Worm (Caenorhabditis elegans) whole organism, L3 larva: ENCODE data around the gene srt-31.

Experiments used
- ZK546.5 ChIP-seq: sonication (generic microtip); optimal IDR thresholded peaks from 2 replicates; lab custom pipeline; 2017; ENCODE audit warnings: missing biosample characterization, missing genetic modification characterization
- aly-2 ChIP-seq: fragments of 150-350 bp; optimal IDR thresholded peaks from 2 replicates; lab custom pipeline; 2014; ENCODE audit warnings: missing biosample characterization, missing genetic modification characterization
- ama-1 ChIP-seq: fragments of 150-350 bp; optimal IDR thresholded peaks from 2 replicates; lab custom pipeline; 2018
- ceh-16 ChIP-seq: sonication (generic microtip); optimal IDR thresholded peaks from 2 replicates; lab custom pipeline; 2017; ENCODE audit warnings: missing biosample characterization, missing genetic modification characterization
- ceh-28 ChIP-seq: fragments of 150-350 bp; optimal IDR thresholded peaks from 2 replicates; lab custom pipeline; 2014; ENCODE audit warnings: missing biosample characterization, missing genetic modification reagents, missing genetic modification characterization
- ceh-82 ChIP-seq: fragments of 150-350 bp; optimal IDR thresholded peaks from 2 replicates; lab custom pipeline; 2014; ENCODE audit warnings: missing biosample characterization, missing genetic modification characterization
- ceh-9 ChIP-seq: sonication (generic microtip); optimal IDR thresholded peaks from 2 replicates; lab custom pipeline; 2018; ENCODE audit warnings: missing biosample characterization, missing genetic modification characterization
- daf-12 ChIP-seq: fragments of 150-350 bp; optimal IDR thresholded peaks from 2 replicates; lab custom pipeline; 2014; ENCODE audit warnings: missing biosample characterization, missing genetic modification reagents, missing genetic modification characterization
- egl-5 ChIP-seq: fragments of 150-350 bp; optimal IDR thresholded peaks from 2 replicates; lab custom pipeline; 2017; ENCODE audit warnings: missing biosample characterization, missing genetic modification reagents, missing genetic modification characterization, inconsistent platforms
- elt-1 ChIP-seq: fragments of 150-350 bp; optimal IDR thresholded peaks from 2 replicates; lab custom pipeline; 2014; ENCODE audit warnings: missing biosample characterization, missing genetic modification characterization
- elt-2 ChIP-seq: sonication (generic microtip); optimal IDR thresholded peaks from 2 replicates; lab custom pipeline; 2016; ENCODE audit warnings: missing genetic modification reagents, mild to moderate bottlenecking, missing genetic modification characterization, missing compliant biosample characterization
- elt-3 ChIP-seq, 3 experiments: fragments of 150-350 bp in 1 of 3; sonication (generic microtip) in 2 of 3; optimal IDR thresholded peaks; 2 replicates in 2 of 3; 4 replicates in 1 of 3; lab custom pipeline; 2014 to 2017; ENCODE audit warnings: missing biosample characterization in 3 of 3, missing genetic modification characterization in 3 of 3
- fkh-10 ChIP-seq: sonication (generic microtip); optimal IDR thresholded peaks from 2 replicates; lab custom pipeline; 2017; ENCODE audit warnings: missing biosample characterization, missing genetic modification reagents, missing genetic modification characterization
- fkh-2 ChIP-seq: fragments of 150-350 bp; optimal IDR thresholded peaks from 2 replicates; lab custom pipeline; 2014; ENCODE audit warnings: missing biosample characterization, missing genetic modification reagents, missing genetic modification characterization
- fos-1 ChIP-seq: fragments of 150-350 bp; optimal IDR thresholded peaks from 2 replicates; lab custom pipeline; 2014; ENCODE audit warnings: missing biosample characterization, missing genetic modification characterization
- hmg-11 ChIP-seq: sonication (generic microtip); optimal IDR thresholded peaks from 2 replicates; lab custom pipeline; 2016; ENCODE audit warnings: missing genetic modification characterization, missing compliant biosample characterization
- jun-1 ChIP-seq: fragments of 150-350 bp; optimal IDR thresholded peaks from 2 replicates; lab custom pipeline; 2014; ENCODE audit warnings: missing biosample characterization, missing genetic modification reagents, missing genetic modification characterization
- lin-15B ChIP-seq: fragments of 150-350 bp; optimal IDR thresholded peaks from 2 replicates; lab custom pipeline; 2014; ENCODE audit warnings: missing biosample characterization, missing genetic modification characterization
- mdl-1 ChIP-seq: fragments of 150-350 bp; optimal IDR thresholded peaks from 2 replicates; lab custom pipeline; 2014; ENCODE audit warnings: missing biosample characterization, missing genetic modification characterization
- nfya-1 ChIP-seq: sonication (generic microtip); optimal IDR thresholded peaks from 2 replicates; lab custom pipeline; 2017; ENCODE audit warnings: missing genetic modification characterization, mild to moderate bottlenecking, missing compliant biosample characterization, antibody characterized with exemption, moderate library complexity; ENCODE audit not compliant: insufficient read depth
- nhr-12 ChIP-seq: fragments of 150-350 bp; optimal IDR thresholded peaks from 2 replicates; lab custom pipeline; 2014; ENCODE audit warnings: missing biosample characterization, missing genetic modification characterization
- nhr-23 ChIP-seq: fragments of 150-350 bp; optimal IDR thresholded peaks from 2 replicates; lab custom pipeline; 2014; ENCODE audit warnings: missing biosample characterization, missing genetic modification reagents, missing genetic modification characterization
- nhr-25 ChIP-seq: sonication (generic microtip); optimal IDR thresholded peaks from 2 replicates; lab custom pipeline; 2017; ENCODE audit warnings: missing biosample characterization, missing genetic modification characterization
- nhr-28 ChIP-seq: fragments of 150-350 bp; optimal IDR thresholded peaks from 2 replicates; lab custom pipeline; 2014; ENCODE audit warnings: missing biosample characterization, missing genetic modification characterization
- nhr-67 ChIP-seq: fragments of 150-350 bp; optimal IDR thresholded peaks from 2 replicates; lab custom pipeline; 2014; ENCODE audit warnings: missing biosample characterization, missing genetic modification characterization
- nhr-76 ChIP-seq: fragments of 150-350 bp; sonication (generic microtip); optimal IDR thresholded peaks from 5 replicates; lab custom pipeline; 2014; ENCODE audit warnings: missing biosample characterization, missing genetic modification characterization
- nhr-77 ChIP-seq: fragments of 150-350 bp; optimal IDR thresholded peaks from 2 replicates; lab custom pipeline; 2014; ENCODE audit warnings: missing biosample characterization, missing genetic modification characterization
- pha-4 ChIP-seq: fragments of 150-350 bp; optimal IDR thresholded peaks from 2 replicates; lab custom pipeline; 2014; ENCODE audit warnings: missing biosample characterization, missing genetic modification reagents, missing genetic modification characterization
- pqm-1 ChIP-seq: fragments of 150-350 bp; optimal IDR thresholded peaks from 2 replicates; lab custom pipeline; 2017; ENCODE audit warnings: missing biosample characterization, missing genetic modification characterization, inconsistent platforms
- sea-2 ChIP-seq: fragments of 150-350 bp; sonication (generic microtip); optimal IDR thresholded peaks from 4 replicates; lab custom pipeline; 2014; ENCODE audit warnings: missing biosample characterization, missing genetic modification reagents, missing genetic modification characterization
- skn-1 ChIP-seq: fragments of 150-350 bp; optimal IDR thresholded peaks from 2 replicates; lab custom pipeline; 2014; ENCODE audit warnings: missing biosample characterization, missing genetic modification characterization
- snpc-4 ChIP-seq: fragments of 150-350 bp; optimal IDR thresholded peaks from 2 replicates; lab custom pipeline; 2014; ENCODE audit warnings: missing biosample characterization, missing genetic modification characterization
- tbx-2 ChIP-seq: sonication (generic microtip); optimal IDR thresholded peaks from 2 replicates; lab custom pipeline; 2016; ENCODE audit warnings: mild to moderate bottlenecking, missing genetic modification characterization, missing compliant biosample characterization
- unc-39 ChIP-seq: sonication (generic microtip); optimal IDR thresholded peaks from 4 replicates; lab custom pipeline; 2017; ENCODE audit warnings: missing biosample characterization, missing genetic modification characterization
- unc-62 ChIP-seq: fragments of 150-350 bp; sonication (generic microtip); optimal IDR thresholded peaks from 4 replicates; lab custom pipeline; 2014; ENCODE audit warnings: missing biosample characterization, missing genetic modification reagents, missing genetic modification characterization
- zag-1 ChIP-seq: fragments of 150-350 bp; optimal IDR thresholded peaks from 2 replicates; lab custom pipeline; 2014; ENCODE audit warnings: missing biosample characterization, missing genetic modification characterization
- ztf-11 ChIP-seq: fragments of 150-350 bp; optimal IDR thresholded peaks from 2 replicates; lab custom pipeline; 2014; ENCODE audit warnings: missing biosample characterization, missing genetic modification characterization
- ztf-4 ChIP-seq: fragments of 150-350 bp; optimal IDR thresholded peaks from 2 replicates; lab custom pipeline; 2014; ENCODE audit warnings: missing biosample characterization, missing genetic modification characterization

srt-31 gene

ce11 chrV:472589-472988 lies at the start of gene srt-31:
TSS of gene srt-31 (plus strand) at chrV:472889.
- TF ChIP-seq fkh-10 (no peak), nhr-76 (tag; lab: Kevin White, UChicago) (no peak), unc-62 (no peak), ceh-82 (tag; lab: Kevin White, UChicago) (no peak), nhr-23 (tag; lab: Kevin White, UChicago) (no peak), elt-2 (tag; lab: Kevin White, UChicago) (no peak), ceh-9 (tag; lab: Kevin White, UChicago) (no peak), pha-4 (tag; lab: Kevin White, UChicago) (no peak), ceh-16 (no peak), elt-1 (tag; lab: Kevin White, UChicago) (no peak)

ce11 chrV:424140-424539 lies 48.5 kb upstream of the srt-31 start, which contains the start of gene B0554.5:
TSS of gene B0554.5 (plus strand) at chrV:424440.
- TF ChIP-seq nhr-12, result no peak
- no peak for TF ChIP-seq snpc-4 (tag; lab: Kevin White, UChicago)
- TF ChIP-seq pqm-1, result no peak
- no peak for TF ChIP-seq egl-5 (tag; lab: Kevin White, UChicago)
- no peak for TF ChIP-seq fkh-10
- TF ChIP-seq fkh-2 (tag; lab: Kevin White, UChicago), result no peak
- TF ChIP-seq nhr-23 (tag; lab: Kevin White, UChicago), result no peak
- TF ChIP-seq nhr-25, result no peak
- no peak for TF ChIP-seq nhr-67 (tag; lab: Kevin White, UChicago)
- no peak for TF ChIP-seq skn-1 (tag; lab: Kevin White, UChicago)
- no peak for TF ChIP-seq nhr-28
- TF ChIP-seq lin-15B (tag; lab: Kevin White, UChicago), result no peak
- TF ChIP-seq ceh-16, result no peak
- TF ChIP-seq fos-1 (tag; lab: Kevin White, UChicago), result no peak
- no peak for TF ChIP-seq tbx-2 (tag; lab: Kevin White, UChicago)
- TF ChIP-seq pha-4 (tag; lab: Kevin White, UChicago), result no peak
- TF ChIP-seq ZK546.5 (tag; lab: Kevin White, UChicago), result no peak
- no peak for TF ChIP-seq ztf-4
- TF ChIP-seq ama-1 (lab: Kevin White, UChicago), result no peak
- TF ChIP-seq unc-39 (tag; lab: Kevin White, UChicago), result no peak

- TF ChIP-seq unc-62 (no peak), unc-39 (tag; lab: Kevin White, UChicago) (no peak), tbx-2 (tag; lab: Kevin White, UChicago) (no peak), egl-5 (tag; lab: Kevin White, UChicago) (no peak), ceh-28 (tag; lab: Kevin White, UChicago) (no peak), jun-1 (tag; lab: Kevin White, UChicago) (no peak), nhr-25 (no peak), ztf-11 (tag; lab: Kevin White, UChicago) (no peak), ceh-9 (tag; lab: Kevin White, UChicago) (no peak), aly-2 (no peak), mdl-1 (tag; lab: Kevin White, UChicago) (no peak), nfya-1 (no peak), ztf-4 (no peak), pha-4 (tag; lab: Kevin White, UChicago) (no peak), daf-12 (no peak)
- TF ChIP-seq, all 47 proteins: peak for 0
Observed at ce11 chrV:428844-429243, 43.8 kb upstream of the srt-31 start, which contains the start of gene B0554.4. TSS of gene B0554.4 (plus strand) at chrV:429144.

- TF ChIP-seq sea-2 (GFP tag; lab: Kevin White, UChicago), result no peak
- no peak for TF ChIP-seq hmg-11 (tag; lab: Kevin White, UChicago)
- TF ChIP-seq ceh-9 (tag; lab: Kevin White, UChicago), result no peak
- TF ChIP-seq fkh-10, result no peak
- TF ChIP-seq nhr-76 (tag; lab: Kevin White, UChicago), result no peak
- TF ChIP-seq nhr-25, result no peak
- TF ChIP-seq fos-1 (tag; lab: Kevin White, UChicago), result no peak
- no peak for TF ChIP-seq nhr-77 (tag; lab: Kevin White, UChicago)
- TF ChIP-seq aly-2, result no peak
- no peak for TF ChIP-seq nhr-23 (tag; lab: Kevin White, UChicago)
- no peak for TF ChIP-seq egl-5 (tag; lab: Kevin White, UChicago)
- no peak for TF ChIP-seq nhr-28
- no peak for TF ChIP-seq ceh-28 (tag; lab: Kevin White, UChicago)
- TF ChIP-seq elt-3 (tag; optimal IDR thresholded peaks at IDR 0.05; lab: Kevin White, UChicago), result no peak
- no peak for TF ChIP-seq nfya-1
- TF ChIP-seq zag-1 (tag; lab: Kevin White, UChicago), result no peak
- TF ChIP-seq pha-4 (tag; lab: Kevin White, UChicago), result no peak
- no peak for TF ChIP-seq mdl-1 (tag; lab: Kevin White, UChicago)
- TF ChIP-seq, all 47 proteins: peak for 0
Observed at ce11 chrV:432991-433390, 39.7 kb upstream of the srt-31 start.
